Fruit fly (Drosophila melanogaster) whole organism, adult: ENCODE results near the gene CG14332.
A peak's percentile ranks its signal among the peaks of the same experiment; 100 is the strongest.

Experiments
- CG11617 ChIP-seq: fragments of 200-800 bp; sonication (Bioruptor generic); optimal IDR thresholded peaks from 2 replicates; lab custom pipeline; 2017; ENCODE audit warnings: mild to moderate bottlenecking, missing biosample characterization, missing genetic modification reagents, missing genetic modification characterization
- CG12768 ChIP-seq: fragments of 200-800 bp; sonication (Bioruptor generic); optimal IDR thresholded peaks from 2 replicates; lab custom pipeline; 2017; ENCODE audit warnings: missing biosample characterization, missing genetic modification characterization, mild to moderate bottlenecking, moderate library complexity, missing genetic modification reagents
- CG14711 ChIP-seq: fragments of 200-800 bp; sonication (Bioruptor generic); optimal IDR thresholded peaks from 2 replicates; lab custom pipeline; 2018; ENCODE audit warnings: missing biosample characterization, mild to moderate bottlenecking, missing genetic modification characterization, moderate library complexity
- CG1620 ChIP-seq: fragments of 200-800 bp; sonication (Bioruptor generic); optimal IDR thresholded peaks from 2 replicates; lab custom pipeline; 2016; ENCODE audit warnings: missing biosample characterization, missing genetic modification characterization
- CG33017 ChIP-seq: fragments of 200-800 bp; sonication (Bioruptor generic); optimal IDR thresholded peaks from 2 replicates; lab custom pipeline; 2018; ENCODE audit warnings: missing biosample characterization, mild to moderate bottlenecking, missing genetic modification characterization, moderate library complexity
- CG5204 ChIP-seq: fragments of 200-800 bp; sonication (Bioruptor generic); optimal IDR thresholded peaks from 2 replicates; lab custom pipeline; 2016; ENCODE audit warnings: missing biosample characterization, missing genetic modification characterization
- CG7045 ChIP-seq: fragments of 200-800 bp; sonication (Bioruptor generic); optimal IDR thresholded peaks from 2 replicates; lab custom pipeline; 2017; ENCODE audit warnings: missing biosample characterization, mild to moderate bottlenecking, missing genetic modification characterization
- CG7101 ChIP-seq: fragments of 200-800 bp; sonication (Bioruptor generic); optimal IDR thresholded peaks from 2 replicates; lab custom pipeline; 2018; ENCODE audit warnings: missing biosample characterization, mild to moderate bottlenecking, missing genetic modification characterization, moderate library complexity
- Clk ChIP-seq: fragments of 200-800 bp; sonication (Bioruptor generic); optimal IDR thresholded peaks from 2 replicates; lab custom pipeline; 2017; ENCODE audit warnings: missing biosample characterization, missing genetic modification characterization
- Crg-1 ChIP-seq: fragments of 200-800 bp; sonication (Bioruptor generic); optimal IDR thresholded peaks from 2 replicates; lab custom pipeline; 2016; ENCODE audit warnings: missing biosample characterization, missing genetic modification characterization
- Hr96 ChIP-seq: fragments of 200-800 bp; sonication (Bioruptor generic); optimal IDR thresholded peaks from 2 replicates; lab custom pipeline; 2016; ENCODE audit warnings: missing biosample characterization, missing genetic modification characterization
- Mnt ChIP-seq: fragments of 200-800 bp; sonication (Bioruptor generic); optimal IDR thresholded peaks from 2 replicates; lab custom pipeline; 2016; ENCODE audit warnings: missing biosample characterization, mild to moderate bottlenecking, missing genetic modification characterization
- bab1 ChIP-seq: fragments of 200-800 bp; sonication (Bioruptor generic); optimal IDR thresholded peaks from 3 replicates; lab custom pipeline; 2019; ENCODE audit warnings: missing biosample characterization, mild to moderate bottlenecking, missing genetic modification characterization, moderate library complexity
- cic ChIP-seq: fragments of 200-800 bp; sonication (Bioruptor generic); optimal IDR thresholded peaks from 2 replicates; lab custom pipeline; 2017; ENCODE audit warnings: missing biosample characterization, mild to moderate bottlenecking, missing genetic modification characterization, moderate library complexity
- cnc ChIP-seq, 2 experiments: fragments of >200 bp; optimal IDR thresholded peaks; 2 replicates each; lab custom pipeline; 2017
- kay ChIP-seq: fragments of 200-800 bp; sonication (Bioruptor generic); peaks from one replicate; lab custom pipeline; 2016; ENCODE audit warnings: missing biosample characterization, missing genetic modification characterization, borderline replicate concordance
- ovo ChIP-seq: fragments of 200-800 bp; sonication (Bioruptor generic); optimal IDR thresholded peaks from 2 replicates; lab custom pipeline; 2016; ENCODE audit warnings: missing biosample characterization, missing genetic modification characterization
- pad ChIP-seq: fragments of 200-800 bp; sonication (Bioruptor generic); optimal IDR thresholded peaks from 3 replicates; lab custom pipeline; 2017; ENCODE audit warnings: missing biosample characterization, missing genetic modification characterization, mild to moderate bottlenecking, moderate library complexity, missing genetic modification reagents
- tj ChIP-seq: fragments of 200-800 bp; sonication (Bioruptor generic); optimal IDR thresholded peaks from 3 replicates; lab custom pipeline; 2017; ENCODE audit warnings: missing biosample characterization, mild to moderate bottlenecking, missing genetic modification characterization, moderate library complexity
- toe ChIP-seq: fragments of 200-800 bp; sonication (Bioruptor generic); optimal IDR thresholded peaks from 2 replicates; lab custom pipeline; 2016; ENCODE audit warnings: missing biosample characterization, missing genetic modification characterization

The CG14332 gene

dm6 chr3R:17406411-17406810, 15.6 kb downstream of the CG14332 start, which contains the start of the genes CG42824 and CG42798:
CG42824 (minus strand) TSS chr3R:17406511.
CG42798 (plus strand) TSS chr3R:17406678.
- TF ChIP-seq CG7101 (no peak), CG11617 (no peak), toe (GFP tag; lab: Kevin White, UChicago) (no peak), CG5204 (GFP tag; lab: Kevin White, UChicago) (no peak), cic (GFP tag; lab: Kevin White, UChicago) (no peak), CG33017 (tag; lab: Kevin White, UChicago) (no peak), CG7045 (GFP tag; lab: Kevin White, UChicago) (no peak), CG12768 (GFP tag; lab: Kevin White, UChicago) (no peak), Mnt (GFP tag; lab: Kevin White, UChicago) (no peak), Crg-1 (no peak), pad (GFP tag; lab: Kevin White, UChicago) (no peak)

DNA sequence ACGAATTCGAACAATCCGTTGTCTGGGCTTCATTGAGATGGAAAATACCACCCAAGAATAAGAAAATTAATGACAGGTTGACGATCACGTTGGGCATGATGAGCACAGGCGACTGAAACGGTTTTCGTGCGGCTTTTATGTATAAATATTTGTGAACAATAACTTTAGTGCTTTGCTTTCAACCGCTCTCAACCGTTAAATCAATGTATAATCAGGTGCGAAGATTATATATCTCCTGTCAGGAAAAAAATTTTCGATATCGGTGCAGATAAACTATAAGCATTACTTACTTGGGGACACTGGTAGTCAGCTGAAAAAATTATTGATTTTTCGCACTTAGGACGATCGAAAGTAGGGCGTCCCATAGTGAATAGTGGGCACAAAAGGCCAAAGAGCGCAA, 17.0 kb downstream of the CG14332 start, which contains the start of gene CG42823:
Gene CG42823, minus strand, starts transcription at position 101 of the 400 bp plus-strand sequence.
- TF ChIP-seq Hr96 (GFP tag; lab: Kevin White, UChicago) (no peak), Mnt (GFP tag; lab: Kevin White, UChicago) (no peak), CG7045 (GFP tag; lab: Kevin White, UChicago) (no peak), ovo (GFP tag; lab: Kevin White, UChicago) (no peak), toe (GFP tag; lab: Kevin White, UChicago) (no peak), pad (GFP tag; lab: Kevin White, UChicago) (no peak), CG11617 (no peak), cic (GFP tag; lab: Kevin White, UChicago) (no peak), Crg-1 (no peak)

DNA sequence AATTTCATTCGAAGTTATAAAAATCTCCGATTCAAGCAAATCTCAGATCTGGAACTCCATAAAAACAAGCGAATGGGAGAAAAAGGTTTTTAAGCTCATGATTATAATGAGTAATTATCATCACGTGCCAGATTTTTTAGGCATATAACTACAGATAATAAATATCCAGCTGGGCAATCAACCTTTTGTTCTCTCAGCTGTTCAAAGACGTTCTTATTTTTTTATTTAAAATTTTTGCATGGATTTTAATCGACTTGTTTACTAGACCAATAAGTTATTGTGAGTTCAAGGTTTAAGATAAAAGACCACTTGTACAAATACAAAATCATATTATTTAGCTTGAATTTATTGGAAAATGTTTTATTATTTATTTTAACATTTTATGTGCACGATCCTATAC, 17.8 kb downstream of the CG14332 start:
- TF ChIP-seq Crg-1 (no peak), toe (GFP tag; lab: Kevin White, UChicago) (no peak), cic (GFP tag; lab: Kevin White, UChicago) (no peak), Mnt (GFP tag; lab: Kevin White, UChicago) (no peak), CG7045 (GFP tag; lab: Kevin White, UChicago) (no peak), cnc (optimal IDR thresholded peaks at IDR 0.05; lab: Kevin White, UChicago) (no peak), pad (GFP tag; lab: Kevin White, UChicago) (no peak), CG1620 (no peak), Hr96 (GFP tag; lab: Kevin White, UChicago) (no peak), kay (GFP tag; lab: Kevin White, UChicago) (no peak), CG14711 (tag; lab: Kevin White, UChicago) (no peak), CG12768 (GFP tag; lab: Kevin White, UChicago) (no peak), CG11617 (no peak)

- TF ChIP-seq cnc (optimal IDR thresholded peaks at IDR 0.05; lab: Kevin White, UChicago) (no peak), pad (GFP tag; lab: Kevin White, UChicago) (no peak), kay (GFP tag; lab: Kevin White, UChicago) (peak; percentile 58), Crg-1 (no peak), CG11617 (no peak), CG7045 (GFP tag; lab: Kevin White, UChicago) (no peak)
Measured at dm6 chr3R:17403618-17404017, 18.4 kb downstream of the CG14332 start, which contains the start of gene CG34280. CG34280 (minus strand) TSS chr3R:17403718.

DNA sequence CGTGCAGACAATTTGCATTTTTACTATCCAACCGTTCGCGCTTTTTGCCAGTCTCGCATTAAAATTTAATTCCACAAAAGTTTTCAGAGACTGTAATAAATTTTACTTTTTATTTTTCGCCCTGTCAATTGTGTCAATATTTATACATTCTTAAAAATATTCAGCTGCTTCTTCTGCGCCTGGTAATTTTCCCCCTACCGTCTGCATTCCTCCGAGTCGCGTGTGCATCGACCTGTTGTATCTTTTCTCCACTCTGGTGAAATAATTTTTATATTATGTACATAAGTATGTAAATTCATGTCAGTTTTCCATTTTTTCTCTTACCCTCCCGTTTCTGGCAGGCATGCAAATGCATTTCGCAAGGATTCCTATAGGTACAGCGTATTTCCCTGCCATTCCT, 18.8 kb downstream of the CG14332 start, which contains the start of gene CG34279:
Gene CG34279, minus strand, starts transcription at position 101 of the 400 bp plus-strand sequence.
- TF ChIP-seq tj (no peak), pad (GFP tag; lab: Kevin White, UChicago) (no peak), bab1 (GFP tag; lab: Kevin White, UChicago) (no peak), CG7045 (GFP tag; lab: Kevin White, UChicago) (no peak), Hr96 (GFP tag; lab: Kevin White, UChicago) (no peak), CG11617 (no peak), toe (GFP tag; lab: Kevin White, UChicago) (no peak), Clk (no peak), cnc (optimal IDR thresholded peaks at IDR 0.05; lab: Kevin White, UChicago) (no peak), kay (GFP tag; lab: Kevin White, UChicago) (no peak), ovo (GFP tag; lab: Kevin White, UChicago) (no peak), CG12768 (GFP tag; lab: Kevin White, UChicago) (no peak), CG1620 (no peak), CG33017 (tag; lab: Kevin White, UChicago) (no peak)

- TF ChIP-seq Crg-1 (no peak), ovo (GFP tag; lab: Kevin White, UChicago) (peak; percentile 42), CG7045 (GFP tag; lab: Kevin White, UChicago) (peak; percentile 30), CG5204 (GFP tag; lab: Kevin White, UChicago) (peak; percentile 33), pad (GFP tag; lab: Kevin White, UChicago) (peak; percentile 32), CG7101 (no peak), Hr96 (GFP tag; lab: Kevin White, UChicago) (peak; percentile 74), CG1620 (peak; percentile 62), Mnt (GFP tag; lab: Kevin White, UChicago) (peak; percentile 36), cnc (optimal IDR thresholded peaks at IDR 0.05; lab: Kevin White, UChicago) (no peak), kay (GFP tag; lab: Kevin White, UChicago) (no peak), toe (GFP tag; lab: Kevin White, UChicago) (peak; percentile 35)
Measured at dm6 chr3R:17402434-17402833, 19.6 kb downstream of the CG14332 start, which contains the start of gene Sur-8. Sur-8 (minus strand) TSS chr3R:17402515.
